Worm (Caenorhabditis elegans) whole organism, L1 larva: ENCODE measurements around the gene B0361.9.

Source experiments
- C04F5.9 ChIP-seq: sonication (generic microtip); optimal IDR thresholded peaks from 2 replicates; lab custom pipeline; 2016; ENCODE audit warnings: missing genetic modification characterization, missing compliant biosample characterization
- F16B12.6 ChIP-seq: fragments of 150-350 bp; optimal IDR thresholded peaks from 2 replicates; lab custom pipeline; 2014; ENCODE audit warnings: missing biosample characterization, missing genetic modification characterization
- aly-2 ChIP-seq: fragments of 150-350 bp; optimal IDR thresholded peaks from 2 replicates; lab custom pipeline; 2014; ENCODE audit warnings: missing biosample characterization, missing genetic modification characterization
- ama-1 ChIP-seq: fragments of 150-350 bp; optimal IDR thresholded peaks from 2 replicates; lab custom pipeline; 2014
- ceh-8 ChIP-seq: fragments of 200-800 bp; sonication (Bioruptor generic); optimal IDR thresholded peaks from 2 replicates; lab custom pipeline; 2018; ENCODE audit warnings: mild to moderate bottlenecking, missing genetic modification characterization, moderate library complexity, missing compliant biosample characterization
- ceh-82 ChIP-seq, 3 experiments: fragments of 150-350 bp in 1 of 3; sonication (generic microtip) in 2 of 3; optimal IDR thresholded peaks; 2 replicates each; lab custom pipeline; 2014 to 2017; ENCODE audit warnings: missing biosample characterization in 3 of 3, missing genetic modification characterization in 3 of 3
- dpl-1 ChIP-seq, 3 experiments: fragments of 150-350 bp in 2 of 3; sonication (generic microtip) in 1 of 3; optimal IDR thresholded peaks; 2 replicates each; lab custom pipeline; 2014 to 2017; ENCODE audit warnings: missing biosample characterization in 3 of 3, missing genetic modification characterization in 3 of 3, missing genetic modification reagents in 3 of 3
- dsc-1 ChIP-seq: sonication (generic microtip); optimal IDR thresholded peaks from 2 replicates; lab custom pipeline; 2016; ENCODE audit warnings: mild to moderate bottlenecking, missing genetic modification characterization, missing compliant biosample characterization
- efl-1 ChIP-seq, 4 experiments: fragments of 150-350 bp; optimal IDR thresholded peaks in 3 of 4; peaks in 1 of 4; 1 replicate in 1 of 4; 2 replicates in 3 of 4; lab custom pipeline; 2014; ENCODE audit warnings: missing biosample characterization in 2 of 4, missing genetic modification characterization in 2 of 4, missing genetic modification reagents in 2 of 4
- egl-13 ChIP-seq: sonication (generic microtip); optimal IDR thresholded peaks from 2 replicates; lab custom pipeline; 2016; ENCODE audit warnings: missing genotype, missing genetic modification reagents, missing genetic modification characterization, missing compliant biosample characterization
- elt-2 ChIP-seq: sonication (generic microtip); optimal IDR thresholded peaks from 2 replicates; lab custom pipeline; 2016; ENCODE audit warnings: missing genetic modification characterization, mild to moderate bottlenecking, inconsistent platforms, missing compliant biosample characterization, missing genetic modification reagents
- elt-3 ChIP-seq, 6 experiments: fragments of 150-350 bp in 1 of 6; sonication (generic microtip); optimal IDR thresholded peaks; 2 replicates each; lab custom pipeline; 2017 to 2018; ENCODE audit warnings: missing biosample characterization in 6 of 6, missing genetic modification characterization in 6 of 6, inconsistent platforms in 1 of 6
- fkh-10 ChIP-seq: sonication (generic microtip); optimal IDR thresholded peaks from 2 replicates; lab custom pipeline; 2017; ENCODE audit warnings: missing biosample characterization, missing genetic modification reagents, missing genetic modification characterization
- fkh-8 ChIP-seq: sonication (generic microtip); optimal IDR thresholded peaks from 2 replicates; lab custom pipeline; 2016; ENCODE audit warnings: mild to moderate bottlenecking, missing genetic modification characterization, missing compliant biosample characterization
- hlh-17 ChIP-seq: fragments of 200-800 bp; sonication (Bioruptor generic); optimal IDR thresholded peaks from 2 replicates; lab custom pipeline; 2018; ENCODE audit warnings: missing genetic modification characterization, mild to moderate bottlenecking, missing compliant biosample characterization, moderate library complexity, borderline replicate concordance
- hlh-4 ChIP-seq: sonication (generic microtip); optimal IDR thresholded peaks from 2 replicates; lab custom pipeline; 2016; ENCODE audit warnings: mild to moderate bottlenecking, missing genetic modification characterization, missing compliant biosample characterization
- hpl-2 ChIP-seq: fragments of 150-350 bp; optimal IDR thresholded peaks from 2 replicates; lab custom pipeline; 2014; ENCODE audit warnings: missing biosample characterization, missing genetic modification reagents, missing genetic modification characterization
- isw-1 ChIP-seq: fragments of 200-800 bp; sonication (Bioruptor generic); IDR thresholded peaks from 2 replicates; pipeline ENCODE4 v1.3.6; 2022; ENCODE audit warnings: missing genetic modification characterization, missing compliant biosample characterization
- jun-1 ChIP-seq: fragments of 150-350 bp; optimal IDR thresholded peaks from 2 replicates; lab custom pipeline; 2014; ENCODE audit warnings: missing biosample characterization, missing genetic modification reagents, missing genetic modification characterization
- lin-35 ChIP-seq, 2 experiments: fragments of 150-350 bp; optimal IDR thresholded peaks; 2 replicates each; lab custom pipeline; 2014; ENCODE audit warnings: missing biosample characterization in 2 of 2, missing genetic modification characterization in 2 of 2, missing genetic modification reagents in 2 of 2
- lin-39 ChIP-seq: fragments of 150-350 bp; optimal IDR thresholded peaks from 2 replicates; lab custom pipeline; 2014; ENCODE audit warnings: missing biosample characterization, missing genetic modification reagents, missing genetic modification characterization
- lir-3 ChIP-seq: sonication (generic microtip); optimal IDR thresholded peaks from 2 replicates; lab custom pipeline; 2016; ENCODE audit warnings: mild to moderate bottlenecking, missing genetic modification characterization, moderate library complexity, missing compliant biosample characterization; ENCODE audit not compliant: poor library complexity
- lsy-2 ChIP-seq, 2 experiments: fragments of 150-350 bp; optimal IDR thresholded peaks; 2 replicates each; lab custom pipeline; 2014; ENCODE audit warnings: missing biosample characterization in 2 of 2, missing genetic modification characterization in 2 of 2
- mab-9 ChIP-seq: fragments of 200-800 bp; sonication (Bioruptor generic); IDR thresholded peaks from 2 replicates; pipeline ENCODE4 v1.3.6; 2022; ENCODE audit warnings: missing genetic modification reagents, missing genetic modification characterization, missing compliant biosample characterization
- mef-2 ChIP-seq: fragments of 150-350 bp; optimal IDR thresholded peaks from 2 replicates; lab custom pipeline; 2014; ENCODE audit warnings: missing biosample characterization, missing genetic modification characterization
- mep-1 ChIP-seq: fragments of 150-350 bp; optimal IDR thresholded peaks from 2 replicates; lab custom pipeline; 2014; ENCODE audit warnings: missing biosample characterization, missing genetic modification characterization
- nhr-11 ChIP-seq: fragments of 150-350 bp; optimal IDR thresholded peaks from 2 replicates; lab custom pipeline; 2014; ENCODE audit warnings: missing biosample characterization, missing genetic modification characterization
- nhr-19 ChIP-seq: fragments of 200-800 bp; sonication (Bioruptor generic); conservative IDR thresholded peaks from 2 replicates; pipeline ENCODE4 v1.3.6; 2022; ENCODE audit warnings: missing genetic modification characterization, missing compliant biosample characterization
- nhr-20 ChIP-seq: sonication (generic microtip); optimal IDR thresholded peaks from 2 replicates; lab custom pipeline; 2016; ENCODE audit warnings: mild to moderate bottlenecking, missing genetic modification characterization, missing compliant biosample characterization
- nhr-237 ChIP-seq: fragments of 150-350 bp; optimal IDR thresholded peaks from 2 replicates; lab custom pipeline; 2014; ENCODE audit warnings: missing biosample characterization, missing genetic modification characterization
- nhr-47 ChIP-seq: sonication (generic microtip); optimal IDR thresholded peaks from 2 replicates; lab custom pipeline; 2016; ENCODE audit warnings: mild to moderate bottlenecking, missing genetic modification characterization, moderate library complexity, missing compliant biosample characterization
- nhr-71 ChIP-seq: sonication (generic microtip); optimal IDR thresholded peaks from 2 replicates; lab custom pipeline; 2016; ENCODE audit warnings: mild to moderate bottlenecking, missing genetic modification characterization, moderate library complexity, missing compliant biosample characterization
- nhr-84 ChIP-seq: sonication (generic microtip); optimal IDR thresholded peaks from 2 replicates; lab custom pipeline; 2017; ENCODE audit warnings: missing biosample characterization, missing genetic modification characterization
- pax-3 ChIP-seq: fragments of 200-800 bp; sonication (Bioruptor generic); optimal IDR thresholded peaks from 2 replicates; lab custom pipeline; 2018; ENCODE audit warnings: mild to moderate bottlenecking, missing genetic modification characterization, moderate library complexity, missing compliant biosample characterization
- pqm-1 ChIP-seq: sonication (generic microtip); optimal IDR thresholded peaks from 3 replicates; lab custom pipeline; 2017; ENCODE audit warnings: missing biosample characterization, missing genetic modification characterization
- rnt-1 ChIP-seq: sonication (generic microtip); optimal IDR thresholded peaks from 2 replicates; lab custom pipeline; 2016; ENCODE audit warnings: mild to moderate bottlenecking, missing genetic modification characterization, moderate library complexity, missing compliant biosample characterization
- skn-1 ChIP-seq: fragments of 150-350 bp; optimal IDR thresholded peaks from 2 replicates; lab custom pipeline; 2014; ENCODE audit warnings: missing biosample characterization, missing genetic modification characterization
- swsn-7 ChIP-seq: sonication (generic microtip); optimal IDR thresholded peaks from 2 replicates; lab custom pipeline; 2016; ENCODE audit warnings: missing genetic modification characterization, missing compliant biosample characterization
- tbx-2 ChIP-seq: sonication (generic microtip); optimal IDR thresholded peaks from 2 replicates; lab custom pipeline; 2016; ENCODE audit warnings: missing genetic modification characterization, missing compliant biosample characterization
- tlp-1 ChIP-seq: fragments of 150-350 bp; optimal IDR thresholded peaks from 2 replicates; lab custom pipeline; 2014; ENCODE audit warnings: missing biosample characterization, missing genetic modification characterization
- unc-30 ChIP-seq: sonication (generic microtip); optimal IDR thresholded peaks from 2 replicates; lab custom pipeline; 2017; ENCODE audit warnings: missing biosample characterization, missing genetic modification characterization
- unc-62 ChIP-seq: fragments of 150-350 bp; optimal IDR thresholded peaks from 2 replicates; lab custom pipeline; 2014; ENCODE audit warnings: missing biosample characterization, missing genetic modification reagents, missing genetic modification characterization
- xbp-1 ChIP-seq: sonication (generic microtip); optimal IDR thresholded peaks from 2 replicates; lab custom pipeline; 2016; ENCODE audit warnings: missing genetic modification characterization, missing compliant biosample characterization
- ztf-11 ChIP-seq, 2 experiments: sonication (generic microtip); optimal IDR thresholded peaks; 2 replicates each; lab custom pipeline; 2016 to 2017; ENCODE audit warnings: missing genetic modification characterization in 2 of 2, missing biosample characterization in 1 of 2, missing compliant biosample characterization in 1 of 2
- ztf-4 ChIP-seq: fragments of 150-350 bp; optimal IDR thresholded peaks from 2 replicates; lab custom pipeline; 2014; ENCODE audit warnings: missing biosample characterization, missing genetic modification characterization

B0361.9 gene

ce11 chrIII:7272828-7273227, 26.6 kb downstream of the B0361.9 start (continued):
- TF ChIP-seq xbp-1 (tag; lab: Kevin White, UChicago) (peak; percentile 40), skn-1 (tag; lab: Kevin White, UChicago) (no peak), mep-1 (tag; lab: Kevin White, UChicago) (peak; percentile 82), lin-35 (GFP tag; optimal IDR thresholded peaks at IDR 0.05; lab: Kevin White, UChicago) (peak in 1 of 2 experiments; percentile 79), nhr-84 (tag; lab: Kevin White, UChicago) (no peak), ztf-11 (tag; optimal IDR thresholded peaks at IDR 0.05; lab: Kevin White, UChicago) (no peak), swsn-7 (tag; lab: Kevin White, UChicago) (peak; percentile 37), hpl-2 (GFP tag; lab: Kevin White, UChicago) (no peak), hlh-17 (GFP tag; lab: Kevin White, UChicago) (no peak), ama-1 (lab: Kevin White, UChicago) (no peak), pax-3 (tag; lab: Kevin White, UChicago) (no peak), lir-3 (tag; lab: Kevin White, UChicago) (no peak), lsy-2 (tag; optimal IDR thresholded peaks at IDR 0.05; lab: Kevin White, UChicago) (peak; percentile 65 to 68), unc-62 (GFP tag; lab: Kevin White, UChicago) (no peak), tlp-1 (tag; lab: Kevin White, UChicago) (no peak), rnt-1 (peak; percentile 27), nhr-47 (tag; lab: Kevin White, UChicago) (peak; percentile 56), hlh-4 (tag; lab: Kevin White, UChicago) (no peak), efl-1 (optimal IDR thresholded peaks at IDR 0.05; lab: Kevin White, UChicago) (peak; percentile 2 to 53), efl-1 (GFP tag; optimal IDR thresholded peaks at IDR 0.05 in 1 of 2; lab: Kevin White, UChicago) (peak; percentile 24 to 95), jun-1 (tag; lab: Kevin White, UChicago) (no peak), pqm-1 (tag; lab: Kevin White, UChicago) (no peak), nhr-20 (peak; percentile 97), mef-2 (tag; lab: Kevin White, UChicago) (no peak), nhr-19 (GFP tag; lab: Robert Waterston, UW) (peak; percentile 79), egl-13 (tag; lab: Kevin White, UChicago) (no peak), lin-39 (tag; lab: Kevin White, UChicago) (no peak), elt-3 (tag; optimal IDR thresholded peaks at IDR 0.05; lab: Kevin White, UChicago) (peak in 5 of 6 experiments; percentile 27 to 94 (median 77)), nhr-71 (tag; lab: Kevin White, UChicago) (peak; percentile 90), dpl-1 (GFP tag; optimal IDR thresholded peaks at IDR 0.05; lab: Kevin White, UChicago) (peak in 2 of 3 experiments; percentile 53 to 64), mab-9 (no peak), ceh-82 (tag; optimal IDR thresholded peaks at IDR 0.05; lab: Kevin White, UChicago) (peak in 1 of 3 experiments; percentile 8), F16B12.6 (tag; lab: Kevin White, UChicago) (no peak), elt-2 (tag; lab: Kevin White, UChicago) (no peak), aly-2 (tag; lab: Kevin White, UChicago) (no peak), nhr-11 (no peak), nhr-237 (no peak), ztf-4 (tag; lab: Kevin White, UChicago) (peak; percentile 2), isw-1 (no peak), tbx-2 (peak; percentile 69), fkh-10 (GFP tag; lab: Kevin White, UChicago) (no peak), dsc-1 (no peak), ceh-8 (GFP tag; lab: Kevin White, UChicago) (no peak), C04F5.9 (tag; lab: Kevin White, UChicago) (no peak), fkh-8 (tag; lab: Kevin White, UChicago) (no peak), unc-30 (tag; lab: Kevin White, UChicago) (no peak)
